Fruit fly (Drosophila melanogaster) whole organism, wandering third instar larva: ENCODE results near the gene CG6873.

Experiments
- CG32264 ChIP-seq: fragments of 200-800 bp; sonication (Bioruptor generic); optimal IDR thresholded peaks from 2 replicates; lab custom pipeline; 2016; ENCODE audit warnings: missing biosample characterization, missing genetic modification characterization
- OdsH ChIP-seq: fragments of 200-800 bp; sonication (Bioruptor generic); optimal IDR thresholded peaks from 2 replicates; lab custom pipeline; 2016; ENCODE audit warnings: missing biosample characterization, mild to moderate bottlenecking, missing genetic modification characterization
- Rel ChIP-seq, 2 experiments: fragments of 200-800 bp; sonication (Bioruptor generic) in 1 of 2; optimal IDR thresholded peaks; 2 replicates in 1 of 2; 3 replicates in 1 of 2; lab custom pipeline; 2016 to 2019; ENCODE audit warnings: mild to moderate bottlenecking in 2 of 2, missing biosample characterization in 2 of 2, missing genetic modification characterization in 2 of 2, moderate library complexity in 1 of 2
- Sp1 ChIP-seq: fragments of 200-800 bp; sonication (Bioruptor generic); optimal IDR thresholded peaks from 3 replicates; lab custom pipeline; 2019; ENCODE audit warnings: missing biosample characterization, mild to moderate bottlenecking, missing genetic modification characterization, moderate library complexity
- br ChIP-seq: fragments of 200-800 bp; sonication (Bioruptor generic); optimal IDR thresholded peaks from 2 replicates; lab custom pipeline; 2016; ENCODE audit warnings: missing biosample characterization, missing genetic modification characterization
- psq ChIP-seq: fragments of 200-800 bp; sonication (Bioruptor generic); optimal IDR thresholded peaks from 3 replicates; lab custom pipeline; 2017; ENCODE audit warnings: missing biosample characterization, mild to moderate bottlenecking, missing genetic modification characterization, moderate library complexity
- woc ChIP-seq: sonication (Bioruptor generic); optimal IDR thresholded peaks from 2 replicates; lab custom pipeline; 2016; ENCODE audit warnings: missing biosample characterization, mild to moderate bottlenecking, missing genetic modification characterization

Gene CG6873

DNA sequence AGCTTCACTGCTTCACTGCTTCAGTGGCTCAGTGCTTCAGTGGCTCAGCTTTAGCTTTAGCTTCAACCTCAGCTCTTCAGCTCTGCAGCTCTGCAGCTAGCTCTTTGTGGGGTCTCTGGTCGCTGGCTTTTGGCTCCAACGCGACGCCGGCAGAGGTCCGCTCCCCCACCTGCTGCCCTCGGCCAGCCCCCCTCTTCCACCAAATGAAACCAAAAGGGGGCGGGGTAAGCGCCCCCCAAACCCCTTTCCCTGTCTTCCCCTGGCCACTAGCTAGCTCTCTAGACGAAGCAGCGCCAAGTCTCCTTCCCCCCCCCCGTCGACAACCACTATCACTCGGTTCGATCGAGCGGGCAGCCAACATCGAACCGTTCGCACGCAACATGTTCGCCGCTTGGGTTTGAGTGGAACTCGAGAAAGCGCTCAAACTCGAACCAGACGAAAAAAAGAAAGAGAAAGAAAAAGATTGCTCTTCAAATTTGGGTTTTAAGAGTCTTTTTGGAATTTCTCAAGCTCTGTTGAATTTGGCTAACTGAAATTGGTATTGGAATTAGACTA lies 46.7 kb downstream of the CG6873 start, which contains the start of gene Cyp18a1:
Cyp18a1 (minus strand) TSS at position 95 of the 555 bp plus-strand sequence.
- TF ChIP-seq CG32264 (GFP tag; lab: Kevin White, UChicago) (no peak), Rel (GFP tag; optimal IDR thresholded peaks at IDR 0.05; lab: Kevin White, UChicago) (no peak), Rel (tag; optimal IDR thresholded peaks at IDR 0.05; lab: Kevin White, UChicago) (no peak), psq (GFP tag; lab: Kevin White, UChicago) (no peak), OdsH (GFP tag; lab: Kevin White, UChicago) (no peak), br (no peak), woc (GFP tag; lab: Kevin White, UChicago) (no peak), Sp1 (no peak)
- TF ChIP-seq, all 38 proteins: peak for 0
